Fruit fly (Drosophila melanogaster) whole organism, pupa: ENCODE measurements around the gene CG11550.

Experiments
- CG10348 ChIP-seq: fragments of 200-800 bp; sonication (Bioruptor generic); IDR thresholded peaks from 2 replicates; pipeline ENCODE4 v1.3.6; 2022; ENCODE audit warnings: missing biosample characterization, missing genetic modification characterization
- CG12605 ChIP-seq: fragments of 200-800 bp; sonication (Bioruptor generic); IDR thresholded peaks from 2 replicates; pipeline ENCODE4 v1.3.6; 2022; ENCODE audit warnings: missing biosample characterization, missing genetic modification characterization
- CG13204 ChIP-seq: fragments of 200-800 bp; sonication (Bioruptor generic); optimal IDR thresholded peaks from 2 replicates; lab custom pipeline; 2018; ENCODE audit warnings: missing biosample characterization, mild to moderate bottlenecking, missing genetic modification characterization, moderate library complexity
- CG14655 ChIP-seq: fragments of 200-800 bp; sonication (Bioruptor generic); optimal IDR thresholded peaks from 3 replicates; lab custom pipeline; 2017; ENCODE audit warnings: mild to moderate bottlenecking, missing biosample characterization, missing genetic modification reagents, missing genetic modification characterization
- CG15710 ChIP-seq: fragments of 200-800 bp; sonication (Bioruptor generic); optimal IDR thresholded peaks from 2 replicates; lab custom pipeline; 2018; ENCODE audit warnings: missing biosample characterization, mild to moderate bottlenecking, missing genetic modification characterization, moderate library complexity
- CG17806 ChIP-seq: fragments of 200-800 bp; sonication (Bioruptor generic); optimal IDR thresholded peaks from 2 replicates; lab custom pipeline; 2018; ENCODE audit warnings: missing biosample characterization, mild to moderate bottlenecking, missing genetic modification characterization, moderate library complexity
- CG32121 ChIP-seq: fragments of 200-800 bp; sonication (Bioruptor generic); IDR thresholded peaks from 2 replicates; pipeline ENCODE4 v1.3.6; 2022; ENCODE audit warnings: missing biosample characterization, missing genetic modification characterization
- CG34367 ChIP-seq: fragments of 200-800 bp; sonication (Bioruptor generic); optimal IDR thresholded peaks from 2 replicates; lab custom pipeline; 2018; ENCODE audit warnings: missing biosample characterization, mild to moderate bottlenecking, missing genetic modification characterization
- CG4496 ChIP-seq: fragments of 200-800 bp; sonication (Bioruptor generic); IDR thresholded peaks from 3 replicates; pipeline ENCODE4 v1.3.6; 2022; ENCODE audit warnings: missing biosample characterization, missing genetic modification characterization
- CG8159 ChIP-seq: fragments of 200-800 bp; sonication (Bioruptor generic); optimal IDR thresholded peaks from 3 replicates; lab custom pipeline; 2018; ENCODE audit warnings: missing biosample characterization, mild to moderate bottlenecking, missing genetic modification characterization, moderate library complexity
- CG8301 ChIP-seq: fragments of 200-800 bp; sonication (Bioruptor generic); optimal IDR thresholded peaks from 2 replicates; lab custom pipeline; 2018; ENCODE audit warnings: missing biosample characterization, mild to moderate bottlenecking, missing genetic modification characterization
- CG9948 ChIP-seq: fragments of 200-800 bp; sonication (Bioruptor generic); optimal IDR thresholded peaks from 2 replicates; lab custom pipeline; 2018; ENCODE audit warnings: missing biosample characterization, mild to moderate bottlenecking, missing genetic modification characterization, moderate library complexity
- D1 ChIP-seq: fragments of 200-800 bp; sonication (Bioruptor generic); optimal IDR thresholded peaks from 2 replicates; lab custom pipeline; 2018; ENCODE audit warnings: missing biosample characterization, mild to moderate bottlenecking, missing genetic modification characterization, moderate library complexity
- EcR ChIP-seq: fragments of 200-800 bp; sonication (Bioruptor generic); optimal IDR thresholded peaks from 3 replicates; lab custom pipeline; 2019; ENCODE audit warnings: missing biosample characterization, missing genetic modification characterization, mild to moderate bottlenecking, moderate library complexity, missing genetic modification reagents
- Ets98B ChIP-seq: fragments of 200-800 bp; sonication (Bioruptor generic); IDR thresholded peaks from 2 replicates; pipeline ENCODE4 v1.3.6; 2022; ENCODE audit warnings: missing biosample characterization, missing genetic modification characterization
- Pif1A ChIP-seq: fragments of 200-800 bp; sonication (Bioruptor generic); optimal IDR thresholded peaks from 3 replicates; lab custom pipeline; 2016; ENCODE audit warnings: missing biosample characterization, missing genetic modification characterization
- Pif1B ChIP-seq: fragments of 200-800 bp; sonication (Bioruptor generic); optimal IDR thresholded peaks from 3 replicates; lab custom pipeline; 2016; ENCODE audit warnings: missing biosample characterization, missing genetic modification characterization
- Snoo ChIP-seq: fragments of 200-800 bp; sonication (Bioruptor generic); optimal IDR thresholded peaks from 3 replicates; lab custom pipeline; 2017; ENCODE audit warnings: missing biosample characterization, mild to moderate bottlenecking, missing genetic modification characterization, inconsistent platforms
- fd96Ca ChIP-seq: fragments of 200-800 bp; sonication (Bioruptor generic); IDR thresholded peaks from 3 replicates; pipeline ENCODE4 v1.3.6; 2022; ENCODE audit warnings: missing biosample characterization, missing genetic modification characterization
- gl ChIP-seq: fragments of 200-800 bp; sonication (Bioruptor generic); optimal IDR thresholded peaks from 2 replicates; lab custom pipeline; 2018; ENCODE audit warnings: missing biosample characterization, mild to moderate bottlenecking, missing genetic modification characterization
- rn ChIP-seq: fragments of 200-800 bp; sonication (Bioruptor generic); IDR thresholded peaks from 2 replicates; pipeline ENCODE4 v1.3.6; 2022; ENCODE audit warnings: missing biosample characterization, missing genetic modification characterization

The CG11550 gene

DNA sequence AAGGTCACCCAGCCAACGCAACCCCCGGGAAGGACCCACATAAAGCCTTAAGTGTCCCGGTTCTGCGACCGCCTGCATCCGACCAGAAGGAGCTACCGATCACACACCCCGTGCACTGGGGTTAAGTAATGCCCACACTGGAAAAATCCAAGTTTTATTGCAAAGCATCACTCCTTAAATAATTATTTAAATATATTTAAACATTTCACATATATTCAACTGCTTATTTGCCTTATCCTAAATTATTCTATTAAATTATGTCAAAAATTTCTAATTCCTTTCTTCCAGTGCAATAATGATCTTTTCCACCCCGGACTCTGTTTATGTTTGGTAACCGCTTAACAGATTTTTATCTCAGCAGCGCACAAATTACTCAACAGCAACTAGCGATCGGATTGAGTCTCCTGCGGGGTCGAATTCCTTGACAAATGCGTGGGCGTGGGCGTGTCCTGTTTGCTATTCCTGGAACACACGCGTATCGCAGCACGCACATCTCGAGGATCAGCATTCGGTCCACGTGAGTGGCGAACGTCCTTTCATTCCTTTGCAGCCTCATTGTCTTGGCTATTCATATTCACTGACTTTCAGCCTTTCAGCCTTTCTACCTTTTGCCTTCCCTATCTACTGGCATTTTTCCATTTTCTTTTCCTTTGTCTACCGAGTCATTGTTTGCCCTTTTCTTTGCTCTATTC lies 25.0 kb upstream of the CG11550 start:
- TF ChIP-seq D1 (tag; lab: Kevin White, UChicago) = no peak
- no peak for TF ChIP-seq CG10348 (GFP tag; lab: Robert Waterston, UW)
- TF ChIP-seq CG32121 = no peak
- no peak for TF ChIP-seq CG8301 (tag; lab: Kevin White, UChicago)
- TF ChIP-seq CG15710 (tag; lab: Kevin White, UChicago) = no peak
- TF ChIP-seq gl (tag; lab: Kevin White, UChicago) = no peak
- no peak for TF ChIP-seq Pif1A (GFP tag; lab: Kevin White, UChicago)
- TF ChIP-seq fd96Ca = no peak
- no peak for TF ChIP-seq EcR
- TF ChIP-seq rn (GFP tag; lab: Robert Waterston, UW) = no peak
- peak; percentile 8 for TF ChIP-seq CG9948 (tag; lab: Kevin White, UChicago)
- TF ChIP-seq CG17806 (tag; lab: Kevin White, UChicago) = peak; percentile 12
- TF ChIP-seq Pif1B (GFP tag; lab: Kevin White, UChicago) = no peak
- no peak for TF ChIP-seq CG4496
- no peak for TF ChIP-seq CG13204
- no peak for TF ChIP-seq CG34367 (tag; lab: Kevin White, UChicago)
- TF ChIP-seq CG14655 = peak; percentile 26
- no peak for TF ChIP-seq Ets98B (GFP tag; lab: Robert Waterston, UW)
- peak; percentile 1 for TF ChIP-seq CG8159 (tag; lab: Kevin White, UChicago)
- no peak for TF ChIP-seq Snoo (tag; lab: Kevin White, UChicago)

DNA sequence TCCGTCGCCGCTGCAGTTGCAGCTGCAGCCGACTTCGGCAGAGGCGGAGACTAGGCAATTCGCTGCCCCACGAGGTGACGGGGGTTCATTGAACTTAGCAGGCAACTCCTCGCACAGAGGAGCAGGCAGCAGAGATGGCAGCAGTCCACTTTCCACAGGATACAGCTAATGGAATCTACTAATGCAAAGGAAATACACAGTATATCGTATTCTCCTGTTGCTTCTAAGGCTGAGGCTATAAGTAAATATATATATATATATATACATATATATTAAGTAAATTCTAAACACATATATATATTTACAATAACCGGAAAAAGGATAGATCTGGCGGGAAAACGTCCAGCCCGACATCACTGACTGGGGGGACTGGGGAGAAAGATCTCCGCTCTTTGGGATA lies 23.7 kb upstream of the CG11550 start:
- peak; percentile 20 for TF ChIP-seq CG14655
- TF ChIP-seq CG8301 (tag; lab: Kevin White, UChicago) = no peak
- peak; percentile 9 for TF ChIP-seq CG17806 (tag; lab: Kevin White, UChicago)
- peak; percentile 92 for TF ChIP-seq EcR
- peak; percentile 22 for TF ChIP-seq CG8159 (tag; lab: Kevin White, UChicago)
- no peak for TF ChIP-seq CG32121

DNA sequence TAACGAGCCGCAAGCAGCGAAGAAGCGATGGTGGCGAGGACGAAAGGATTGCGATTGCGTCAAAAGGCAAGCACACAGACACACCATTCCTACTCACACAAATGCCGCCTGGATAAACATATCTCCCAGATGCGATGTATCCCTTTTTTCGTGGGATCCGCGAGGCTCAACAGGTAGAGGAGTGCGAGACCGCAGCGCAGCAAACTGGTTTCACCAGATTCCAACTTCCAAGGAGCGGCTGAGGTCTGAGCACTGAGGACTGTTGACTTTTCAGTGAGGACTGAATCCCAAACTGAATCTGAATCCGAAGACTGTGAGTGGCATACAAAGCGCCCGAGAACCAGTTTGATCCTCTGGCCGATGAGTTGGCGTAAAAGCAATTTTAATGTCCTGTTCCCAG lies 22.3 kb upstream of the CG11550 start:
- TF ChIP-seq CG4496 = peak; percentile 77; the same call in 2 of the 3 replicates
- TF ChIP-seq CG13204 = no peak
- TF ChIP-seq CG14655 = no peak
- TF ChIP-seq EcR = peak; percentile 54
- TF ChIP-seq gl (tag; lab: Kevin White, UChicago) = peak; percentile 29

DNA sequence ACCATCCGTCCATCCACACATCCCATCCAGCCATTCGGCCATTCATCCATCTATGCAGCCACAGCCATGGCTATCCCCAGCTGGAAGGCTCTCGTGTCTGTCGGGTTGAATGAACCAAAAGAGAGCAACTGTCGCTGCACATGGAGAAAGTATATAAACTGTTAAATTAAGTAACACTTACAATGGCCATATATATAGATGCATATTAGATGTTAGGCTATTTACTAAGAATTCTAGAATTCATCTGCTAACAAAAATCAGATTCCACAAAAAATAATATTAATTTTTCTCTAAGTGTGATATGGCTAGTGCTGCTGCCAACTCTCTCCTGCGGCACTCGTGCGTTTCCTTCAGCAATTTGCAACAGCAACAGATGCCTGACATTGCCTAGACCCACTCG lies 20.5 kb upstream of the CG11550 start:
- TF ChIP-seq CG10348 (GFP tag; lab: Robert Waterston, UW) (no peak), CG8301 (tag; lab: Kevin White, UChicago) (peak; percentile 91), CG13204 (peak; percentile 8), CG34367 (tag; lab: Kevin White, UChicago) (peak; percentile 66), CG4496 (peak; percentile 84), CG9948 (tag; lab: Kevin White, UChicago) (peak; percentile 81), Snoo (tag; lab: Kevin White, UChicago) (no peak), CG8159 (tag; lab: Kevin White, UChicago) (peak; percentile 60), fd96Ca (peak; percentile 72), Pif1B (GFP tag; lab: Kevin White, UChicago) (peak; percentile 73), EcR (peak; percentile 92), D1 (tag; lab: Kevin White, UChicago) (no peak), CG15710 (tag; lab: Kevin White, UChicago) (peak; percentile 64), gl (tag; lab: Kevin White, UChicago) (peak; percentile 14), Pif1A (GFP tag; lab: Kevin White, UChicago) (peak; percentile 72), CG17806 (tag; lab: Kevin White, UChicago) (peak; percentile 71), CG32121 (0 out of 2 replicates have a peak, but pooled peaks have one; percentile 43), Ets98B (GFP tag; lab: Robert Waterston, UW) (peak; percentile 76), rn (GFP tag; lab: Robert Waterston, UW) (0 out of 2 replicates have a peak, but pooled peaks have one; percentile 32), CG12605 (GFP tag; lab: Robert Waterston, UW) (peak; percentile 78), CG14655 (peak; percentile 93)
- TF ChIP-seq, all 21 proteins: peak for 18

DNA sequence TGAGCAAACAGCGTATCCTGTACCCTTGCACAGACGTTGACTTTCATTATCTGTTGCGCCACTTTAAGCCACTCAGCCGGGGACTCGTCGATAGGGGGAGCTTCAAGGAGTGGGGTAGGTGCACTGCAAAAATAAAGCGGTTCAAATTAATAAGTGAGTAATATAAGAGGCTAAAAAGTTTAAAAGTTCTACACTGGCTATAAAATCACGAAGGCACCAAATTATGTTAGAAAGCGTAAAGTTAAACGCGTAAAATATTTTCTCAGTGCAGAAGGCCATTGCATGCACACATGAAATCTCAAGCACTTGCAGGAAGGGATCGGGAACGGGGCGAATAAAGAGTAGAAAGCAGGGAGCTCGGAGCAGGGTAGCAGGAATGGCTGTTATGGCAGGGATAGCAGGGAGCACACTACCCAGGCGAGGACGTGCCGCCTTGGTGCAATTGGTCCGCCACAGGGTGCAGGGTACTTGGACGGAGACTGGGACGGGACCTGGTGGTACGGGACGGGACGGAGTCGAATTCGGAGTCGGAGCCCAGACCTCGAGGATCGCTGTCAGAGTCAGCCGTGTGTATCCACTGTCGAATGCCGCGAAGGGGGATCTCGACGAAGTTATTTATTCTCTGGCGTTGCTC lies 18.6 kb upstream of the CG11550 start:
- TF ChIP-seq CG13204 (peak; percentile 65), CG14655 (peak; percentile 78), CG8301 (tag; lab: Kevin White, UChicago) (peak; percentile 50), fd96Ca (peak; percentile 68; the same call in 2 of the 3 replicates), CG8159 (tag; lab: Kevin White, UChicago) (peak; percentile 95), CG12605 (GFP tag; lab: Robert Waterston, UW) (peak; percentile 65), rn (GFP tag; lab: Robert Waterston, UW) (no peak), CG10348 (GFP tag; lab: Robert Waterston, UW) (no peak), EcR (peak; percentile 29), D1 (tag; lab: Kevin White, UChicago) (peak; percentile 80), Snoo (tag; lab: Kevin White, UChicago) (peak; percentile 91), CG34367 (tag; lab: Kevin White, UChicago) (peak; percentile 90), Ets98B (GFP tag; lab: Robert Waterston, UW) (0 out of 2 replicates have a peak, but pooled peaks have one; percentile 20), CG4496 (peak; percentile 52; the same call in 1 of the 3 replicates), CG9948 (tag; lab: Kevin White, UChicago) (peak; percentile 91), CG17806 (tag; lab: Kevin White, UChicago) (peak; percentile 94), Pif1B (GFP tag; lab: Kevin White, UChicago) (peak; percentile 81), gl (tag; lab: Kevin White, UChicago) (peak; percentile 89), CG15710 (tag; lab: Kevin White, UChicago) (peak; percentile 90), Pif1A (GFP tag; lab: Kevin White, UChicago) (peak; percentile 85), CG32121 (no peak)
